Worm (Caenorhabditis elegans) whole organism, early embryonic: ENCODE measurements around the gene C15C8.8.

ENCODE experiments used
- ceh-13 ChIP-seq: fragments of 200-800 bp; sonication (Bioruptor generic); optimal IDR thresholded peaks from 2 replicates; lab custom pipeline; 2018; ENCODE audit warnings: mild to moderate bottlenecking, missing genetic modification characterization, missing compliant biosample characterization
- tbx-37 ChIP-seq: fragments of 200-800 bp; sonication (Bioruptor generic); conservative IDR thresholded peaks from 2 replicates; pipeline ENCODE4 v1.3.6; 2022; ENCODE audit warnings: missing genetic modification reagents, missing genetic modification characterization, missing compliant biosample characterization

ce11 chrV:12733465-12734248 is 18.6 kb downstream of the C15C8.8 start, which contains the start of the genes dhs-21 and xbx-9:
- TF ChIP-seq ceh-13 (GFP tag; lab: Kevin White, UChicago): no peak
- TF ChIP-seq tbx-37 (GFP tag; lab: Robert Waterston, UW): no peak
